Fruit fly (Drosophila melanogaster) whole organism, wandering third instar larva: ENCODE data around the gene TfIIA-L.
A peak's percentile ranks its signal among the peaks of the same experiment; 100 is the strongest.

Experiments
- Abd-B ChIP-seq: fragments of >200 bp; optimal IDR thresholded peaks from 2 replicates; lab custom pipeline; 2017; ENCODE audit warnings: missing biosample characterization, missing genetic modification characterization
- CG32264 ChIP-seq: fragments of 200-800 bp; sonication (Bioruptor generic); optimal IDR thresholded peaks from 2 replicates; lab custom pipeline; 2016; ENCODE audit warnings: missing biosample characterization, missing genetic modification characterization
- CG9705 ChIP-seq: fragments of 200-800 bp; sonication (Bioruptor generic); optimal IDR thresholded peaks from 2 replicates; lab custom pipeline; 2018; ENCODE audit warnings: missing biosample characterization, mild to moderate bottlenecking, missing genetic modification characterization
- CrebA ChIP-seq: fragments of 200-800 bp; sonication (Bioruptor generic); optimal IDR thresholded peaks from 2 replicates; lab custom pipeline; 2016; ENCODE audit warnings: missing biosample characterization, mild to moderate bottlenecking, missing genetic modification characterization, borderline replicate concordance
- Dfd ChIP-seq: fragments of >200 bp; optimal IDR thresholded peaks from 2 replicates; lab custom pipeline; 2017; ENCODE audit warnings: missing biosample characterization, missing genetic modification characterization
- Dif ChIP-seq: fragments of 200-275, 200-300 bp; sonication (Bioruptor generic); optimal IDR thresholded peaks from 2 replicates; lab custom pipeline; 2018; ENCODE audit warnings: missing biosample characterization, missing genetic modification characterization; ENCODE audit not compliant: partially characterized antibody
- Hr78 ChIP-seq: fragments of >200 bp; optimal IDR thresholded peaks from 2 replicates; lab custom pipeline; 2017; ENCODE audit warnings: missing biosample characterization, missing genetic modification characterization
- Hr83 ChIP-seq: fragments of 200-300 bp; sonication (Bioruptor generic); optimal IDR thresholded peaks from 2 replicates; lab custom pipeline; 2016; ENCODE audit warnings: missing biosample characterization, mild to moderate bottlenecking, missing genetic modification characterization, moderate library complexity; ENCODE audit not compliant: poor library complexity, severe bottlenecking
- Jra ChIP-seq: sonication (Bioruptor generic); optimal IDR thresholded peaks from 2 replicates; lab custom pipeline; 2016; ENCODE audit warnings: missing biosample characterization, missing genetic modification characterization
- Mio ChIP-seq: sonication (Bioruptor generic); optimal IDR thresholded peaks from 2 replicates; lab custom pipeline; 2016; ENCODE audit warnings: missing biosample characterization, missing genetic modification characterization
- Myc ChIP-seq: fragments of >200 bp; optimal IDR thresholded peaks from 2 replicates; lab custom pipeline; 2017
- OdsH ChIP-seq: fragments of 200-800 bp; sonication (Bioruptor generic); optimal IDR thresholded peaks from 2 replicates; lab custom pipeline; 2016; ENCODE audit warnings: missing biosample characterization, mild to moderate bottlenecking, missing genetic modification characterization
- Rel ChIP-seq, 2 experiments: fragments of 200-800 bp; sonication (Bioruptor generic) in 1 of 2; optimal IDR thresholded peaks; 2 replicates in 1 of 2; 3 replicates in 1 of 2; lab custom pipeline; 2016 to 2019; ENCODE audit warnings: mild to moderate bottlenecking in 2 of 2, missing biosample characterization in 2 of 2, missing genetic modification characterization in 2 of 2, moderate library complexity in 1 of 2
- Vsx2 ChIP-seq: fragments of 200-300, 225-300 bp; sonication (Bioruptor generic); optimal IDR thresholded peaks from 2 replicates; lab custom pipeline; 2018; ENCODE audit warnings: missing biosample characterization, missing genetic modification characterization; ENCODE audit not compliant: partially characterized antibody
- br ChIP-seq: fragments of 200-800 bp; sonication (Bioruptor generic); optimal IDR thresholded peaks from 2 replicates; lab custom pipeline; 2016; ENCODE audit warnings: missing biosample characterization, missing genetic modification characterization
- brk ChIP-seq: fragments of 200-800 bp; sonication (Bioruptor generic); optimal IDR thresholded peaks from 2 replicates; lab custom pipeline; 2016; ENCODE audit warnings: missing biosample characterization, mild to moderate bottlenecking, missing genetic modification characterization
- dmrt93B ChIP-seq: fragments of 200-800 bp; sonication (Bioruptor generic); optimal IDR thresholded peaks from 2 replicates; lab custom pipeline; 2018; ENCODE audit warnings: missing biosample characterization, mild to moderate bottlenecking, missing genetic modification characterization
- dsf ChIP-seq: sonication (Bioruptor generic); optimal IDR thresholded peaks from 2 replicates; lab custom pipeline; 2016; ENCODE audit warnings: missing biosample characterization, missing genetic modification characterization, borderline replicate concordance
- ey ChIP-seq: fragments of 200-800 bp; sonication (Bioruptor generic); optimal IDR thresholded peaks from 2 replicates; lab custom pipeline; 2016; ENCODE audit warnings: missing biosample characterization, missing genetic modification characterization
- foxo ChIP-seq, 2 experiments: fragments of 200-800 bp; sonication (Bioruptor generic); optimal IDR thresholded peaks; 2 replicates in 1 of 2; 3 replicates in 1 of 2; lab custom pipeline; 2016 to 2017; ENCODE audit warnings: missing biosample characterization in 2 of 2, missing genetic modification characterization in 2 of 2
- fru ChIP-seq: fragments of 200-800 bp; sonication (Bioruptor generic); optimal IDR thresholded peaks from 3 replicates; lab custom pipeline; 2016; ENCODE audit warnings: missing biosample characterization, mild to moderate bottlenecking, missing genetic modification characterization
- h ChIP-seq: fragments of 200-800 bp; sonication (Bioruptor generic); optimal IDR thresholded peaks from 3 replicates; lab custom pipeline; 2016; ENCODE audit warnings: missing biosample characterization, mild to moderate bottlenecking, missing genetic modification characterization
- jim ChIP-seq: fragments of 175-275, 200-325 bp; sonication (Bioruptor generic); optimal IDR thresholded peaks from 2 replicates; lab custom pipeline; 2016; ENCODE audit warnings: missing biosample characterization, mild to moderate bottlenecking, missing genetic modification characterization
- lola ChIP-seq: fragments of >200 bp; optimal IDR thresholded peaks from 2 replicates; lab custom pipeline; 2017; ENCODE audit warnings: missing biosample characterization, missing genetic modification characterization
- pan ChIP-seq: fragments of >200 bp; optimal IDR thresholded peaks from 2 replicates; lab custom pipeline; 2017
- psq ChIP-seq: fragments of 200-800 bp; sonication (Bioruptor generic); optimal IDR thresholded peaks from 3 replicates; lab custom pipeline; 2017; ENCODE audit warnings: missing biosample characterization, mild to moderate bottlenecking, missing genetic modification characterization, moderate library complexity
- rgr ChIP-seq: fragments of 200-800 bp; sonication (Bioruptor generic); optimal IDR thresholded peaks from 3 replicates; lab custom pipeline; 2016; ENCODE audit warnings: missing biosample characterization, mild to moderate bottlenecking, missing genetic modification characterization
- sage ChIP-seq: fragments of 200-800 bp; sonication (Bioruptor generic); optimal IDR thresholded peaks from 2 replicates; lab custom pipeline; 2016; ENCODE audit warnings: missing biosample characterization, mild to moderate bottlenecking, missing genetic modification characterization
- sv ChIP-seq: fragments of 200-800 bp; sonication (Bioruptor generic); optimal IDR thresholded peaks from 3 replicates; lab custom pipeline; 2016; ENCODE audit warnings: missing biosample characterization, missing genetic modification characterization
- tai ChIP-seq: sonication (Bioruptor generic); optimal IDR thresholded peaks from 2 replicates; lab custom pipeline; 2016; ENCODE audit warnings: missing biosample characterization, missing genetic modification characterization
- usp ChIP-seq: fragments of >200 bp; optimal IDR thresholded peaks from 2 replicates; lab custom pipeline; 2017; ENCODE audit warnings: missing biosample characterization, missing genetic modification characterization
- woc ChIP-seq: sonication (Bioruptor generic); optimal IDR thresholded peaks from 2 replicates; lab custom pipeline; 2016; ENCODE audit warnings: missing biosample characterization, mild to moderate bottlenecking, missing genetic modification characterization

Gene TfIIA-L

DNA sequence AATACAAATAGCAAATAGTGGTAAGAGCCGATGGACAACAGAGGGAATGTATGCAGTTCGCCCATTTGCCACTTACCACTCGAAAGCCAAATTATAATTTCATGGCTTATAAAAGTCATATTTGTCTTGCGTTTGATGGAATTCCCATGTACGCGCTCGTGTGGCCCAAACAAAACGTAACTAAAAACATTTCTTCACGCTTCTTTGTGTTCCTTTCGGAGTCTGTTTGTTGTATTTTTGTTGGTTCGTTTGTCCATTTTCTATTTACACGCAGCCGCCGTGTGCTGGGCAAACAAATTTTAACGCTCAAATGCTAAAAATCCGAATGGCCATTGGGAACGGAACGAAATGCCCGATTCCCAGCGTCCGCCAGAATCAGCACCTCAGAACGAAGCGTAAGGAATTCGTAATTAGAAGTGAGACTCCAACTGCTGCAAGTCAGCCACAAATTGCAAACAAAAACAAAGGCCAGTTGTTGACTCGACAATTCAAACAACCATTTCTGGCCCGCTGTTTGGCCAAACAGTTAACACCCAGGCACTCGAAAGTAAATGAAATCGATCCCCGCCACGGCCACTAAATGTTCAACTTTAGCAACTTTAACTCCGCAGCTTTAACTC lies 42.1 kb upstream of the TfIIA-L start:
- TF ChIP-seq Rel (GFP tag; optimal IDR thresholded peaks at IDR 0.05; lab: Kevin White, UChicago) (no peak), Rel (tag; optimal IDR thresholded peaks at IDR 0.05; lab: Kevin White, UChicago) (no peak), CG32264 (no peak), Hr83 (peak; percentile 44), fru (GFP tag; lab: Kevin White, UChicago) (no peak), br (GFP tag; lab: Kevin White, UChicago) (no peak), Myc (no peak)

DNA sequence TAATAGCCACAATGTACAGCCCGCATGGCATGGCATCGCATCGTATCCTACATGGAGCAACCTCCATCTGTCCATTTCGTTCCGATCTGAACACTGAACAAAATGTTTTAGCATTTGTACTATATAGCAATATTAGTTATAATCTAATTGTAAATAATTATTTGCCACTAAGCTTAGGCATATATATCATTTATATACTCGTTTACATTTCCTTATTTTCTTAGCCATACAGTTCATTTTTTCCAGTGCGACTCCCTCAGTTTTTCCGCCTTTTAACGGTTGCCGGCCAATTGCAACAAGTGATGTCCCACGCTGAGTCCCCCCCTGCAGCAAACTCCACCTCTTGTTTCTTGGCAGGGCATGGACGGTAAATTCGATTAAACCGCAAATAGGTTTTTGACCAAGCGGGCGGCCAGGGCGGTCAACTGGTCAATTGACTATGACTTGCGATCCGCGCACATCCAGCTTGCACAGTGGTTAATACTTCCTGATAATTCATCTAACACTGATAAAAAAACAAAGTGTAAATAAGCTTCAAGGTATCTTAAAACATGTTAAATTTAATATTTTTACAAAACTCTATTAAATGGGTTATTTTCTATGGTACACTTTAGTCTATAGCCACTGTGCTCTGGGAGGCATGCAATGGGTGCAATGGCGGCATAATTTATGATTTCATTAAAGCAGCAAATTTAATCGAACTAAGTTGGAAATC lies 41.2 kb upstream of the TfIIA-L start:
- TF ChIP-seq CrebA (GFP tag; lab: Kevin White, UChicago) (no peak), tai (no peak), lola (GFP tag; lab: Kevin White, UChicago) (no peak), Dif (no peak), Rel (GFP tag; optimal IDR thresholded peaks at IDR 0.05; lab: Kevin White, UChicago) (no peak), Rel (tag; optimal IDR thresholded peaks at IDR 0.05; lab: Kevin White, UChicago) (no peak), Abd-B (GFP tag; lab: Kevin White, UChicago) (no peak), dmrt93B (GFP tag; lab: Kevin White, UChicago) (no peak), ey (no peak), jim (GFP tag; lab: Kevin White, UChicago) (no peak), sv (GFP tag; lab: Kevin White, UChicago) (no peak), pan (lab: Kevin White, UChicago) (no peak), Hr78 (GFP tag; lab: Kevin White, UChicago) (no peak), dsf (GFP tag; lab: Kevin White, UChicago) (no peak), psq (no peak), OdsH (GFP tag; lab: Kevin White, UChicago) (no peak), CG9705 (GFP tag; lab: Kevin White, UChicago) (no peak), Dfd (GFP tag; lab: Kevin White, UChicago) (no peak), usp (GFP tag; lab: Kevin White, UChicago) (no peak), CG32264 (no peak), br (GFP tag; lab: Kevin White, UChicago) (no peak)

DNA sequence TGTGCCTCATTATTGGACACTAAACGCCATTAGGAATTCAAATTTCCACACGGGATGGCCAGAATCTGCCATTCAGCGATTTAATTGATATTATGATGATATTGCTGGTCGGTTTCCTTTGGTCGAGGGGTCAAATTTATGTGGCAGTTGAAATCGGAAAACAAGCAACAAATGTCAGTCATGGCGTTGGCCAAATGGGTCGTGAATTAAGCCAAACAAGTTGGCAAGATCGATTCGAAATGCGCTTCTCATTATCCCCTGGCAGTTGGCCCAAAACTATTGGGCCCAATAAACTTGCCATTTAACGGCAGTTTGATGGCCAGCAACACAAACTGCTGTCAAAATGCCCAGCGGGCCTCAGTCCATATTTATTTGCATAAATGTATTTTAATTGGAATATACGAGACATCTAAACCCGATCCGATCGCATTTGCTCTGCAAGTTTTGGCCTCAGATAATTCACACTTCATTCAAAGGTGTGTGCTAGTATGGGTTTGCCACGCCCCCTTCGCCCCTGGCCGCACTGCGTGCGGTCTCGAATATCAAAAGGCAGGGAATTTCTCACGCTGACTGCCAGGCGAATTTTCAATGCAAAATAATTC lies 37.8 kb upstream of the TfIIA-L start:
- no peak for TF ChIP-seq Vsx2 (GFP tag; lab: Kevin White, UChicago)
- no peak for TF ChIP-seq Mio
- TF ChIP-seq CG9705 (GFP tag; lab: Kevin White, UChicago): no peak
- TF ChIP-seq sage (GFP tag; lab: Kevin White, UChicago): no peak
- no peak for TF ChIP-seq tai
- no peak for TF ChIP-seq Jra (GFP tag; lab: Kevin White, UChicago)
- no peak for TF ChIP-seq ey
- TF ChIP-seq psq: no peak
- TF ChIP-seq br (GFP tag; lab: Kevin White, UChicago): no peak
- no peak for TF ChIP-seq Dfd (GFP tag; lab: Kevin White, UChicago)
- no peak for TF ChIP-seq fru (GFP tag; lab: Kevin White, UChicago)
- no peak for TF ChIP-seq Hr83
- TF ChIP-seq foxo (GFP tag; optimal IDR thresholded peaks at IDR 0.05; lab: Kevin White, UChicago): no peak
- TF ChIP-seq usp (GFP tag; lab: Kevin White, UChicago): no peak
- TF ChIP-seq brk: no peak
- TF ChIP-seq rgr (GFP tag; lab: Kevin White, UChicago): no peak

DNA sequence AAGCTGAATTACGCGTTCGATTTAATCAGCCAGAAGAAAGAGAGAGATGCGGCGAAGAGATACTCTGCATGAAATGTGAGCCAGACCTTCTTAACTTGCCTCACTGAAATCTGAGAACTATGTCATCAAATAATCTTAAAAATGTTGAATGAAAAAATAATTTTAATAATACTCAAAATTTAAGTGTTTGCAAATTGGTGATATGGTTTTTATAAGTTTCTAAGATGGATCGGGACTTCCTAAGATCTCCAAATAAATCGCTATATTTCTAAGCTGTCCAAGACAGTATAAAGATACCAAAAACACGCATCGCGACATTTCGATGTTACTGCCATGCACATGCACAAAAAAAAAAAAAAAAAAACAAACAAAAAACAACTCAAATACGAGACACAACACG lies 36.0 kb upstream of the TfIIA-L start:
- TF ChIP-seq h (GFP tag; lab: Kevin White, UChicago): peak; percentile 0
- peak; percentile 6 for TF ChIP-seq dmrt93B (GFP tag; lab: Kevin White, UChicago)
- TF ChIP-seq woc (GFP tag; lab: Kevin White, UChicago): peak; percentile 47
- no peak for TF ChIP-seq rgr (GFP tag; lab: Kevin White, UChicago)
- TF ChIP-seq fru (GFP tag; lab: Kevin White, UChicago): no peak
